Worm (Caenorhabditis elegans) whole organism, mixed stage, embryonic: ENCODE results near the gene F22F7.11.

Experiments
- nhr-237 ChIP-seq: fragments of 150-350 bp; optimal IDR thresholded peaks from 2 replicates; lab custom pipeline; 2014; ENCODE audit warnings: missing biosample characterization, missing genetic modification characterization
- nhr-28 ChIP-seq: fragments of 150-350 bp; optimal IDR thresholded peaks from 2 replicates; lab custom pipeline; 2014; ENCODE audit warnings: missing biosample characterization, missing genetic modification characterization
- pha-4 ChIP-seq: fragments of 150-350 bp; optimal IDR thresholded peaks from 2 replicates; lab custom pipeline; 2018; ENCODE audit warnings: missing biosample characterization, missing genetic modification reagents, missing genetic modification characterization
- snpc-4 ChIP-seq: fragments of 150-350 bp; optimal IDR thresholded peaks from 2 replicates; lab custom pipeline; 2014; ENCODE audit warnings: missing biosample characterization, missing genetic modification characterization
- sptf-1 ChIP-seq: sonication (generic microtip); optimal IDR thresholded peaks from 2 replicates; lab custom pipeline; 2017; ENCODE audit warnings: mild to moderate bottlenecking, missing genetic modification characterization, moderate library complexity, missing compliant biosample characterization
- unc-62 ChIP-seq: fragments of 150-350 bp; optimal IDR thresholded peaks from 2 replicates; lab custom pipeline; 2014; ENCODE audit warnings: missing biosample characterization, missing genetic modification reagents, missing genetic modification characterization
- ztf-11 ChIP-seq: fragments of 150-350 bp; optimal IDR thresholded peaks from 2 replicates; lab custom pipeline; 2014; ENCODE audit warnings: missing biosample characterization, missing genetic modification characterization

- TF ChIP-seq nhr-28 (tag; lab: Kevin White, UChicago) = no peak
- no peak for TF ChIP-seq ztf-11 (tag; lab: Kevin White, UChicago)
- no peak for TF ChIP-seq sptf-1
- TF ChIP-seq snpc-4 (tag; lab: Kevin White, UChicago) = no peak
- TF ChIP-seq nhr-237 (tag; lab: Kevin White, UChicago) = no peak
- TF ChIP-seq pha-4 = no peak
- no peak for TF ChIP-seq unc-62 (GFP tag; lab: Kevin White, UChicago)
Measured at ce11 chrV:2139918-2140317, 20.3 kb downstream of the F22F7.11 start, which contains the start of gene F22F7.7.
